Fruit fly (Drosophila melanogaster) Kc167 (cell line): ENCODE results near the gene EndoA.

Experiments used
- Sin3A ChIP-seq: fragments of >200 bp; optimal IDR thresholded peaks from 2 replicates; lab custom pipeline; 2018; ENCODE audit warnings: missing external identifiers
- h ChIP-seq: fragments of >200 bp; optimal IDR thresholded peaks from 3 replicates; lab custom pipeline; 2018; ENCODE audit warnings: missing external identifiers

dm6 chr3R:18915644-18916194, 9.3 kb downstream of the EndoA start:
- no peak for TF ChIP-seq h (lab: Kevin White, UChicago)
- TF ChIP-seq Sin3A (lab: Kevin White, UChicago), result no peak
